Fruit fly (Drosophila melanogaster): ENCODE data around the gene Dyro.

The Dyro gene

dm6 chr3L:11325671-11326306 is 30.1 kb upstream of the Dyro start (continued):
- TF ChIP-seq CG1529 (GFP tag; optimal IDR thresholded peaks at IDR 0.05) (peak; percentile 63), C15 (GFP tag; IDR thresholded peaks at IDR 0.05) (no peak), CG16779 (GFP tag; IDR thresholded peaks at IDR 0.05) (0 out of 2 replicates have a peak, but pooled peaks have one; percentile 23), CG32772 (GFP tag; IDR thresholded peaks at IDR 0.05) (peak; percentile 72), Fer3 (tag; optimal IDR thresholded peaks at IDR 0.05) (peak; percentile 58), unc-4 (GFP tag; IDR thresholded peaks at IDR 0.05; ENCODE audit: partially characterized antibody) (no peak), Bgb (GFP tag; IDR thresholded peaks at IDR 0.05; ENCODE audit: partially characterized antibody) (no peak), nerfin-1 (tag; optimal IDR thresholded peaks at IDR 0.05) (peak; percentile 64), Sox100B (GFP tag; optimal IDR thresholded peaks at IDR 0.05) (peak; percentile 66), sisA (GFP tag; IDR thresholded peaks at IDR 0.05) (peak; percentile 86), Tbp (GFP tag; optimal IDR thresholded peaks at IDR 0.05) (no peak), phol (tag; optimal IDR thresholded peaks at IDR 0.05) (peak; percentile 84), ken (GFP tag; IDR thresholded peaks at IDR 0.05) (peak; percentile 61; the same call in 2 of the 3 replicates), CG12155 (GFP tag; optimal IDR thresholded peaks at IDR 0.05) (peak; percentile 69), CG6791 (GFP tag; IDR thresholded peaks at IDR 0.05; ENCODE audit: partially characterized antibody) (no peak), Mrtf (GFP tag; IDR thresholded peaks at IDR 0.05) (peak; percentile 67; the same call in 2 of the 3 replicates), CG11695 (GFP tag; IDR thresholded peaks at IDR 0.05) (peak; percentile 68), crc (GFP tag; optimal IDR thresholded peaks at IDR 0.05) (peak; percentile 57), vnd (GFP tag; IDR thresholded peaks at IDR 0.05; ENCODE audit: partially characterized antibody) (no peak), nau (GFP tag; optimal IDR thresholded peaks at IDR 0.05) (peak; percentile 65), sc (optimal IDR thresholded peaks at IDR 0.05) (no peak), sc (GFP tag; optimal IDR thresholded peaks at IDR 0.05) (peak; percentile 46), H15 (GFP tag; IDR thresholded peaks at IDR 0.05) (peak; percentile 32; the same call in 1 of the 3 replicates), tx (GFP tag; optimal IDR thresholded peaks at IDR 0.05) (peak; percentile 57), CG9876 (GFP tag; optimal IDR thresholded peaks at IDR 0.05) (peak; percentile 65), Aef1 (GFP tag; IDR thresholded peaks at IDR 0.05) (peak; percentile 61), ttk (GFP tag; IDR thresholded peaks at IDR 0.05) (peak; percentile 73), CG1792 (GFP tag; optimal IDR thresholded peaks at IDR 0.05) (peak; percentile 59), Med (GFP tag) (peak; percentile 96), CG10543 (GFP tag; optimal IDR thresholded peaks at IDR 0.05) (no peak), gsb (GFP tag; IDR thresholded peaks at IDR 0.05) (no peak), ems (GFP tag; optimal IDR thresholded peaks at IDR 0.05) (peak; percentile 71), ro (GFP tag; IDR thresholded peaks at IDR 0.05) (peak; percentile 66), row (GFP tag; IDR thresholded peaks at IDR 0.05) (peak; percentile 69), Dfd (GFP tag; optimal IDR thresholded peaks at IDR 0.05) (no peak), ato (GFP tag; IDR thresholded peaks at IDR 0.05; ENCODE audit: partially characterized antibody) (no peak), CG43689 (GFP tag; IDR thresholded peaks at IDR 0.05) (0 out of 2 replicates have a peak, but pooled peaks have one; percentile 24), Trl (optimal IDR thresholded peaks at IDR 0.05) (no peak), Trl (GFP tag; optimal IDR thresholded peaks at IDR 0.05) (peak; percentile 53), Rx (GFP tag; IDR thresholded peaks at IDR 0.05) (peak; percentile 74), CG15479 (GFP tag; optimal IDR thresholded peaks at IDR 0.05) (no peak), CG10431 (GFP tag; optimal IDR thresholded peaks at IDR 0.05) (no peak), fd3F (GFP tag; optimal IDR thresholded peaks at IDR 0.05) (no peak), CG7786 (GFP tag; optimal IDR thresholded peaks at IDR 0.05) (peak; percentile 47), Mes4 (GFP tag; optimal IDR thresholded peaks at IDR 0.05) (peak; percentile 86), gem (tag; optimal IDR thresholded peaks at IDR 0.05) (peak; percentile 84), CG1832 (GFP tag; optimal IDR thresholded peaks at IDR 0.05) (no peak), Dll (GFP tag; IDR thresholded peaks at IDR 0.05; ENCODE audit: partially characterized antibody) (no peak), CG13624 (GFP tag; optimal IDR thresholded peaks at IDR 0.05) (peak; percentile 68), CG1233 (GFP tag; optimal IDR thresholded peaks at IDR 0.05) (peak; percentile 73), Hey (tag; optimal IDR thresholded peaks at IDR 0.05) (no peak)

All from whole organism, embryonic.